Fruit fly (Drosophila melanogaster) S2 (cell line): Measurements from ENCODE around the gene CG18476.

Experiments
- CG8478 ChIP-seq: fragments of >200 bp; optimal IDR thresholded peaks from 2 replicates; lab custom pipeline; 2018
- CTCF ChIP-seq, 2 experiments: fragments of >200 bp; optimal IDR thresholded peaks; 2 replicates each; lab custom pipeline; 2018

CG18476 gene

dm6 chr3R:11678016-11678415 lies at the start of gene CG18476:
TSS of gene CG18476 (minus strand) at chr3R:11678116.
- TF ChIP-seq CG8478 (lab: Kevin White, UChicago) (no peak), CTCF (optimal IDR thresholded peaks at IDR 0.05; lab: Kevin White, UChicago) (no peak)

DNA sequence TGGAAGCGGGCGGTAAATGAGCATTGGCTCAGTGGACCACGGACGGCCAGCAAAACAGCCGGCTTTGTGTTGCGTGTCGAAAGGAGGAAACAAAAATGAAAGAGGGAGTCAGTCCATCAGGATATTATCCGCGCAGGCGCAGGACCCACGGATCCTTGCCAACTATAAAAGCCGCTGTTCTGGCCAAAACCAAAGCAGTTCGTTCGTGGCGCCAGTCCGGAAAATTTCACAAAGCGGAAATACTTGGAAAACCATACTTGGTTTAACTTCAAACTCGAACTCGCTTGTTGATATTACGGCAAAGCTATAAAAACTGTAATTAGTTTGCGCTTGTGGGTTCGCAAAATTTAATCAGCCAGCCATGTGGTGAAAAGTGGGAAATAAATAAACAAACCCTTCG lies 43.7 kb upstream of the CG18476 start, which contains the start of gene CG12594:
Gene CG12594 (plus strand): TSS at position 142 of the 400 bp plus-strand sequence.
- TF ChIP-seq CTCF (optimal IDR thresholded peaks at IDR 0.05; lab: Kevin White, UChicago) (no peak), CG8478 (lab: Kevin White, UChicago) (no peak)

DNA sequence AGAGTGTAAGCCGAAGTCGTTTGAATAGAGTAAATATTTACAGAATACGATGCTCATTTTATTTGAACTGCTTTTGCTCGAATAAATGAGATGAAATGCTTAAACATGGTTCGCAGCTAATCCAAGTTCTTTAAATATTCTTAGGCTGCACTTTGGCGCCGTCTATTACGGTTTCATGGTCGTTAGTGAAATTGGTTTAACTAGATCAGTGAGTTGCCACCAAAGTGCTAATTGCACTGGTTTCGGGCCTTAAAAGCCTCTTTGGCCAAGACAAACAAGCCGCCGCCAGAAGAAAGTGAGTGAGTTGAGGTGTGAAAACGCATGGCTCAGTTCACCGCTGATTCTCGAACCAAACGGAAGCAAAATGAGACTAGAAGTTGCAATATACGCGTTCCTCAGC lies 33.5 kb upstream of the CG18476 start, which contains the start of gene CG14720:
Gene CG14720 (plus strand): TSS at position 301 of the 400 bp plus-strand sequence.
- no peak for TF ChIP-seq CTCF (optimal IDR thresholded peaks at IDR 0.05; lab: Kevin White, UChicago)

DNA sequence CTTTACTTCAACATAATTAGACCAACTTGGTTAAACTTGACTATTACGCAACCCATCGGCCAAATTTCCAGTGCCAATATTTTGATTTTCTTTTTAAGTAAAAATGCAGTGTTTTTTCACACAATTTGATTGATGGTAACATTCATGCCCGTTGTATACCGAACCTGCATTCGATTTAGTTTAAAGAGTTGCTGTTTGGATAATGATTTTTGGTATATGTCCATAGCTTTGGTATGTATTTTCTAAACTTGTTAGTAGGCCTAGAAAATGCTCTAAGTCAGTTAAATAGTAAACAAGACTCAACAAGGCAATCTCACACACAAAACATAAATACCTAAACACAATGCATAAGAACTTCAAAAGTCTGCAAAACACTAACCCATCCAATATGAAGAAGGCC lies 25.8 kb upstream of the CG18476 start, which contains the start of gene I-t:
Gene I-t (plus strand): TSS at position 301 of the 400 bp plus-strand sequence.
- TF ChIP-seq CG8478 (lab: Kevin White, UChicago) (no peak), CTCF (optimal IDR thresholded peaks at IDR 0.05; lab: Kevin White, UChicago) (no peak)

dm6 chr3R:11700314-11700713 lies 22.4 kb upstream of the CG18476 start, which contains the start of gene CG14718:
TSS of gene CG14718 (plus strand) at chr3R:11700614.
- TF ChIP-seq CG8478 (lab: Kevin White, UChicago): no peak
- TF ChIP-seq CTCF (optimal IDR thresholded peaks at IDR 0.05; lab: Kevin White, UChicago): no peak

DNA sequence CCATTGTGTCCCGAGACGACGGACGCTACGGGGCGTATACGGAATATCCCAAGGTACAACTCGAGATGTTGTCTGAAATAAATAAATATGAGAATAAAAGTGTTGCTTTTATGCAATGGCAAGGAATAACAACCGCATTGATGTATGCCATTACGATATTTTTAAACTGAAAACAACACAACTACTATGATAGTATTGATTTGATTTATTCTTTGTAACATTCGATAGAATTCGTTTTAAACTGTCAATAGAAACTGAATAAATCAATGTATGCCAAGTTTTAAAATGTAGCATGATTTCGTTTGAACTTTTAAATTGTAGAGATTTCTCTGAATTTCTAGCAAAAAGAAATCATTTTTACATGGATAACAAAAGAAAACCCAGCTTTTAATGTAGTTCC lies 18.3 kb upstream of the CG18476 start, which contains the start of gene CG14717:
Gene CG14717 (plus strand): TSS at position 301 of the 400 bp plus-strand sequence.
- TF ChIP-seq CG8478 (lab: Kevin White, UChicago) (no peak), CTCF (optimal IDR thresholded peaks at IDR 0.05; lab: Kevin White, UChicago) (no peak)

- TF ChIP-seq CG8478 (lab: Kevin White, UChicago): no peak
- peak in 1 of 2 experiments; percentile 66 for TF ChIP-seq CTCF (optimal IDR thresholded peaks at IDR 0.05; lab: Kevin White, UChicago)
These were observed 16.7 kb upstream of the CG18476 start, which contains the start of gene Fer3 for dm6 chr3R:11694311-11695305. TSS of gene Fer3 (minus strand) at chr3R:11694311.

DNA sequence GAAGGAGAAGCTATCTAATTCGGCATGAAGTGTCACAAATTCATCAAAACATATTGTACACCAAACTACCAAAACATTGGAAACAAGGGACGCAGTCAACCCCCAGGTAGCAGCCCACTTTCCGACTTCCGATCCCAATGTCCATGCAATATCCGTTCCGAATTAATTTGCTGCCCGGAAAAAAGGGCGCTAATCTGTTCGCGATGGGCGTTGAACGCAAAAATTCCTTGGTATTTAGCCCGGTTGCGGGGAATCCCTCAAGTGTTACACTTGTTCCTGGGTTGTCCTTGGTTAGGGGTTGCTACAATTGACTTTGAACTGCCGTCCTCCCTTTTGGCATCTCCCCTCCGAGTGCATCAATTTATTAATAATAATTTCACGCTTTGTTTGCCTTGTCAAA lies 14.6 kb upstream of the CG18476 start:
- TF ChIP-seq CTCF (optimal IDR thresholded peaks at IDR 0.05; lab: Kevin White, UChicago): no peak
- TF ChIP-seq CG8478 (lab: Kevin White, UChicago): no peak

- TF ChIP-seq CTCF (optimal IDR thresholded peaks at IDR 0.05; lab: Kevin White, UChicago) (no peak), CG8478 (lab: Kevin White, UChicago) (no peak)
These were observed 13.8 kb upstream of the CG18476 start, which contains the start of gene CG18765 for dm6 chr3R:11691747-11692146. TSS of gene CG18765 (minus strand) at chr3R:11691799.

DNA sequence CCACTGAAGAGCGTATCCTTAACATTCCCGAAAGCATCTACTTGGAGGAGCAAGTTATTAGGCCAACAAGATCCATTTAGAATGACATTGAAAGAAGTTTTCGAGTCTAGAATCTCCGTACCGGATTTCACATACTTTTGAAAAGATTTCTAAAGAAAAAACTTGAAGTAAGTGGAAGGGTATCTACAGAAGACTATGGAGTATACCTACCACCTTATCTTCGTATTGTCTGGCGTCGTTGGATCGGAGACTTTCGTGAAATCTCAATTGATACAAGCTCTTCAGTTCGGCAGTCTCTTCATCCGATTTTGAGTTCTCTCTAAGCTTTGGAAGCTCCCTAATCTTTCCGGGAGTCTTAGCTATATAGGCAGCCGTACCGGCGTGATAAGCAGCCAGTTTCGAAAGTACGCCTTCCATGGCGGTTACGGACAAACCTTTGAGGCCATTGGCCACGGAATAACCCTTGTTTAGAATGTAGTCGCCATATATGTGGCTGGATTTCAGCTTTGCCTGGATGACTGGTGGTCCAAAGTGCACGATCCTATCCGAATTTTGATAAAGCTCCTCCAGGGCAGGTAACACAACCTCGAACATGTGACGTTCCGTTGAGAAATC lies 13.0 kb upstream of the CG18476 start:
- no peak for TF ChIP-seq CTCF (optimal IDR thresholded peaks at IDR 0.05; lab: Kevin White, UChicago)
- TF ChIP-seq CG8478 (lab: Kevin White, UChicago): no peak

DNA sequence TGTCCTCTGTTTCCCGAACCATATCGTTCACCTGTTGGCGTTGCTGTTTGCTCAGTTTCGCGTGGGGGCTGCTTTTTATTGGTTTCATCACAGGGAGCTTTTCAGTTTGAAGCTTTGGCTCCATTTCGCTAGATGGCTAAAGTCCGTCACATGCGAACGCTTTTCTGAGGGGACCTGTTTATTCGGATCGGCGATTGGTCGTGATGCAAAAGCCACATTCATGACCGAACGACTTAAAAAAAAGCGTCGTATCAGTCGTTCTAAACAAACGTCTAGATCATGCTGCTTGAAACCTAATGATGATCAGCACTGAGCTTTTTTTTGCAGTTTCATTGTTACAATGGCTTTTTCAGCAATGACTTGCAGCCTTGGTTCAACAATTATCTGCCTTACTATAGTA lies 12.0 kb upstream of the CG18476 start, which contains the start of gene CG6908:
Gene CG6908 (minus strand): TSS at position 152 of the 400 bp plus-strand sequence.
- TF ChIP-seq CTCF (optimal IDR thresholded peaks at IDR 0.05; lab: Kevin White, UChicago) (no peak), CG8478 (lab: Kevin White, UChicago) (no peak)

- TF ChIP-seq CG8478 (lab: Kevin White, UChicago): no peak
- no peak for TF ChIP-seq CTCF (optimal IDR thresholded peaks at IDR 0.05; lab: Kevin White, UChicago)
These were observed 10.1 kb upstream of the CG18476 start, which contains the start of gene CG6834 for dm6 chr3R:11688055-11688454. TSS of gene CG6834 (minus strand) at chr3R:11688133.

DNA sequence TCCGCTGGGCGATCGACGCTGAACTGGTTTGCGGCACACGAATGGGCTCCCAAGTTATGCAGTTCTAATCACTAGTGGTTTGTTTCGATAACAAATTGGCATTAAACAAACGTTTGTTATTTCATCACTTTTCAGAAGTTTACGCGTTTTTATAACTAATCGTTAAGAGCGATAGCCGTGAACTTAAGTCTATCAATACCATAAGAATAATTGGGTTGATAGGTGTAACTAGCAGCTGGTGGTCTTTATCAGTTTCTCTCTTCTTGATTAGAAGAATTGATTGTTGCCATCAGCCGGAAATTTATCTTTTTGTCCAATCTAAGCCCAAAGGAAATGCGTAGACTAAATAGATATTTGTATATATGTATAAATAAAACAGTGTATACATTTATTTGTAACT lies 6.4 kb upstream of the CG18476 start, which contains the start of gene CG6830:
Gene CG6830 (minus strand): TSS at position 27 of the 400 bp plus-strand sequence.
- no peak for TF ChIP-seq CG8478 (lab: Kevin White, UChicago)
- TF ChIP-seq CTCF (optimal IDR thresholded peaks at IDR 0.05; lab: Kevin White, UChicago): no peak

DNA sequence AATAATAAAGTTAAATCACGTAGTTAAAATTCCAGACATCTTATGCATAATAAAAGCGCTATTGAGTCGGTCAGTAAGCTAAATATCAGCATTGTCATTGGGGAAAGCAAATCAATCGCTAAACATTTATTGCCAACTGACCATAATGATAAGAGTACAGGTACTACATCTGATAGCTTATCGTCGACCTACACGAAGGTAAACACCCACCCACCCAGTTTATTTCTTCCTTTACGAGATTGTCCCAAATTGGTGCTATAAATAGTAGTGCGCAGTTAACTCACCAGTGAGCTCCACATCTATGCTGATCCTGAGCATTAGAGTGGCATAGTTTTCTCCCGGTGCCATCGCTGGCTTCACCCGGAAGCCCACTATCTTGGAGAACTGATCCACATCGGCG lies 5.8 kb upstream of the CG18476 start:
- TF ChIP-seq CG8478 (lab: Kevin White, UChicago) (no peak), CTCF (optimal IDR thresholded peaks at IDR 0.05; lab: Kevin White, UChicago) (no peak)
